Worm (Caenorhabditis elegans) whole organism, young adult: Measurements from ENCODE around the gene rpt-2.

Source experiments
- B0035.1 ChIP-seq: sonication (generic microtip); optimal IDR thresholded peaks from 2 replicates; lab custom pipeline; 2016; ENCODE audit warnings: missing genetic modification characterization, mild to moderate bottlenecking, missing compliant biosample characterization, missing genotype, missing genetic modification reagents
- C17E4.6 ChIP-seq: fragments of 200-800 bp; sonication (Bioruptor generic); IDR thresholded peaks from 2 replicates; pipeline ENCODE4 v1.3.6; 2022; ENCODE audit warnings: missing genetic modification reagents, missing genetic modification characterization, missing compliant biosample characterization
- D2030.7 ChIP-seq: fragments of 200-800 bp; sonication (Bioruptor generic); IDR thresholded peaks from 2 replicates; pipeline ENCODE4 v1.3.6; 2022; ENCODE audit warnings: missing genetic modification reagents, missing genetic modification characterization, missing compliant biosample characterization
- F22D6.2 ChIP-seq: sonication (generic microtip); optimal IDR thresholded peaks from 2 replicates; lab custom pipeline; 2016; ENCODE audit warnings: mild to moderate bottlenecking, missing genetic modification characterization, missing compliant biosample characterization
- F37B4.10 ChIP-seq: fragments of 200-800 bp; sonication (Bioruptor generic); IDR thresholded peaks from 2 replicates; pipeline ENCODE4 v1.3.6; 2022; ENCODE audit warnings: missing genetic modification characterization, missing compliant biosample characterization
- K12H6.12 ChIP-seq: fragments of 200-800 bp; sonication (Bioruptor generic); optimal IDR thresholded peaks from 2 replicates; lab custom pipeline; 2018; ENCODE audit warnings: mild to moderate bottlenecking, missing genetic modification characterization, missing compliant biosample characterization
- Y79H2A.3 ChIP-seq: fragments of 200-800 bp; sonication (Bioruptor generic); conservative IDR thresholded peaks from 2 replicates; pipeline ENCODE4 v1.3.6; 2022; ENCODE audit warnings: missing genetic modification reagents, missing genetic modification characterization, missing compliant biosample characterization
- aptf-2 ChIP-seq: fragments of 200-800 bp; sonication (Bioruptor generic); conservative IDR thresholded peaks from 2 replicates; pipeline ENCODE4 v1.3.6; 2022; ENCODE audit warnings: missing genetic modification reagents, missing genetic modification characterization, missing compliant biosample characterization
- aptf-3 ChIP-seq: fragments of 200-800 bp; sonication (Bioruptor generic); IDR thresholded peaks from 2 replicates; pipeline ENCODE4 v1.3.6; 2022; ENCODE audit warnings: missing genetic modification characterization, missing compliant biosample characterization
- atf-7 ChIP-seq: sonication (generic microtip); optimal IDR thresholded peaks from 2 replicates; lab custom pipeline; 2017; ENCODE audit warnings: mild to moderate bottlenecking, missing genetic modification characterization, missing compliant biosample characterization
- athp-1 ChIP-seq: sonication (generic microtip); optimal IDR thresholded peaks from 2 replicates; lab custom pipeline; 2017; ENCODE audit warnings: mild to moderate bottlenecking, missing genetic modification characterization, missing compliant biosample characterization
- attf-3 ChIP-seq: fragments of 200-800 bp; sonication (Bioruptor generic); conservative IDR thresholded peaks from 2 replicates; pipeline ENCODE4 v1.3.6; 2022; ENCODE audit warnings: missing genetic modification reagents, missing genetic modification characterization, missing compliant biosample characterization
- attf-6 ChIP-seq: fragments of 200-800 bp; sonication (Bioruptor generic); IDR thresholded peaks from 2 replicates; pipeline ENCODE4 v1.3.6; 2022; ENCODE audit warnings: missing genetic modification reagents, missing genetic modification characterization, missing compliant biosample characterization
- chd-7 ChIP-seq: sonication (generic microtip); optimal IDR thresholded peaks from 2 replicates; lab custom pipeline; 2016; ENCODE audit warnings: mild to moderate bottlenecking, missing genetic modification characterization, moderate library complexity, missing compliant biosample characterization
- efl-1 ChIP-seq: fragments of 150-350 bp; optimal IDR thresholded peaks from 2 replicates; lab custom pipeline; 2014; ENCODE audit warnings: missing biosample characterization, missing genetic modification reagents, missing genetic modification characterization
- egrh-3 ChIP-seq: fragments of 200-800 bp; sonication (Bioruptor generic); IDR thresholded peaks from 2 replicates; pipeline ENCODE4 v1.3.6; 2022; ENCODE audit warnings: missing genetic modification reagents, missing genetic modification characterization, missing compliant biosample characterization
- hlh-26 ChIP-seq: fragments of 200-800 bp; sonication (Bioruptor generic); conservative IDR thresholded peaks from 2 replicates; pipeline ENCODE4 v1.3.6; 2022; ENCODE audit warnings: missing genetic modification reagents, missing genetic modification characterization, missing compliant biosample characterization
- hmg-1.2 ChIP-seq: fragments of 200-800 bp; sonication (Bioruptor generic); IDR thresholded peaks from 2 replicates; pipeline ENCODE4 v1.3.6; 2022; ENCODE audit warnings: missing genetic modification reagents, missing genetic modification characterization, missing compliant biosample characterization
- lag-1 ChIP-seq: fragments of 200-800 bp; sonication (Bioruptor generic); IDR thresholded peaks from 2 replicates; pipeline ENCODE4 v1.3.6; 2022; ENCODE audit warnings: missing genetic modification reagents, missing genetic modification characterization, missing compliant biosample characterization
- lin-26 ChIP-seq: fragments of 200-800 bp; sonication (Bioruptor generic); IDR thresholded peaks from 2 replicates; pipeline ENCODE4 v1.3.6; 2022; ENCODE audit warnings: missing genetic modification reagents, missing genetic modification characterization, missing compliant biosample characterization
- lin-54 ChIP-seq: fragments of 200-800 bp; sonication (Bioruptor generic); optimal IDR thresholded peaks from 2 replicates; lab custom pipeline; 2018; ENCODE audit warnings: mild to moderate bottlenecking, missing genetic modification characterization, missing compliant biosample characterization
- lir-1 ChIP-seq: fragments of 200-800 bp; sonication (Bioruptor generic); conservative IDR thresholded peaks from 2 replicates; pipeline ENCODE4 v1.3.6; 2022; ENCODE audit warnings: missing genetic modification reagents, missing genetic modification characterization, missing compliant biosample characterization
- madf-6 ChIP-seq: fragments of 200-800 bp; sonication (Bioruptor generic); IDR thresholded peaks from 2 replicates; pipeline ENCODE4 v1.3.6; 2022; ENCODE audit warnings: missing genetic modification reagents, missing genetic modification characterization, missing compliant biosample characterization
- nfya-2 ChIP-seq: fragments of 200-800 bp; sonication (Bioruptor generic); IDR thresholded peaks from 2 replicates; pipeline ENCODE4 v1.3.6; 2022; ENCODE audit warnings: missing genetic modification reagents, missing genetic modification characterization, missing compliant biosample characterization
- nfyb-1 ChIP-seq: fragments of 200-800 bp; sonication (Bioruptor generic); IDR thresholded peaks from 2 replicates; pipeline ENCODE4 v1.3.6; 2022; ENCODE audit warnings: missing genetic modification reagents, missing genetic modification characterization, missing compliant biosample characterization
- nhr-120 ChIP-seq: fragments of 200-800 bp; sonication (Bioruptor generic); IDR thresholded peaks from 2 replicates; pipeline ENCODE4 v1.3.6; 2022; ENCODE audit warnings: missing genetic modification characterization, missing compliant biosample characterization
- nhr-90 ChIP-seq: sonication (generic microtip); optimal IDR thresholded peaks from 2 replicates; lab custom pipeline; 2016; ENCODE audit warnings: missing genotype, mild to moderate bottlenecking, missing genetic modification characterization, missing compliant biosample characterization
- rcor-1 ChIP-seq: fragments of 200-800 bp; sonication (Bioruptor generic); IDR thresholded peaks from 2 replicates; pipeline ENCODE4 v1.3.6; 2022; ENCODE audit warnings: missing genetic modification reagents, missing genetic modification characterization, missing compliant biosample characterization
- snpc-1.1 ChIP-seq: sonication (generic microtip); optimal IDR thresholded peaks from 2 replicates; lab custom pipeline; 2017; ENCODE audit warnings: missing genetic modification characterization, mild to moderate bottlenecking, missing compliant biosample characterization, antibody characterized with exemption, moderate library complexity, missing genotype, missing genetic modification reagents; ENCODE audit not compliant: insufficient read depth
- unc-130 ChIP-seq: sonication (generic microtip); optimal IDR thresholded peaks from 2 replicates; lab custom pipeline; 2016; ENCODE audit warnings: missing genetic modification reagents, missing genetic modification characterization, missing compliant biosample characterization
- zfh-2 ChIP-seq: fragments of 200-800 bp; sonication (Bioruptor generic); conservative IDR thresholded peaks from 2 replicates; pipeline ENCODE4 v1.3.6; 2022; ENCODE audit warnings: missing genetic modification reagents, missing genetic modification characterization, missing compliant biosample characterization
- ztf-18 ChIP-seq: sonication (generic microtip); optimal IDR thresholded peaks from 2 replicates; lab custom pipeline; 2016; ENCODE audit warnings: missing genotype, mild to moderate bottlenecking, missing genetic modification characterization, missing compliant biosample characterization

The rpt-2 gene

ce11 chrV:6041375-6041774 is 23.9 kb upstream of the rpt-2 start, which contains the start of gene R01B10.2:
TSS of gene R01B10.2 (minus strand) at chrV:6041475.
- TF ChIP-seq attf-6 (no peak), nfya-2 (GFP tag; lab: Robert Waterston, UW) (no peak), B0035.1 (no peak), nhr-90 (tag; lab: Kevin White, UChicago) (no peak), F37B4.10 (GFP tag; lab: Robert Waterston, UW) (no peak), atf-7 (tag; lab: Kevin White, UChicago) (no peak), hlh-26 (GFP tag; lab: Robert Waterston, UW) (no peak), ztf-18 (tag; lab: Kevin White, UChicago) (no peak), lin-54 (GFP tag; lab: Kevin White, UChicago) (no peak)

- TF ChIP-seq aptf-3 (GFP tag; lab: Robert Waterston, UW) (peak; percentile 52; the same call in 1 of the 2 replicates), aptf-2 (GFP tag; lab: Robert Waterston, UW) (peak; percentile 82)
Measured at ce11 chrV:6039911-6040310, 22.4 kb upstream of the rpt-2 start.

- TF ChIP-seq aptf-2 (GFP tag; lab: Robert Waterston, UW) (peak; percentile 97), hmg-1.2 (GFP tag; lab: Robert Waterston, UW) (peak; percentile 74), zfh-2 (GFP tag; lab: Robert Waterston, UW) (0 out of 2 replicates have a peak, but pooled peaks have one; percentile 28), aptf-3 (GFP tag; lab: Robert Waterston, UW) (0 out of 2 replicates have a peak, but pooled peaks have one; percentile 25), lin-26 (0 out of 2 replicates have a peak, but pooled peaks have one; percentile 20)
- TF ChIP-seq, all 124 proteins: peak for 5; not testable (repeated sequence) for 119
Measured at ce11 chrV:6038405-6039151, 21.1 kb upstream of the rpt-2 start, which contains the start of gene F29G9.1. TSS of gene F29G9.1 (plus strand) at chrV:6039101.

- TF ChIP-seq rcor-1 (GFP tag; lab: Robert Waterston, UW) (no peak), aptf-2 (GFP tag; lab: Robert Waterston, UW) (peak; percentile 95), madf-6 (GFP tag; lab: Robert Waterston, UW) (peak; percentile 66; the same call in 1 of the 2 replicates), D2030.7 (GFP tag; lab: Robert Waterston, UW) (no peak), aptf-3 (GFP tag; lab: Robert Waterston, UW) (peak; percentile 69; the same call in 1 of the 2 replicates), lir-1 (no peak), efl-1 (GFP tag; lab: Kevin White, UChicago) (peak; percentile 42), C17E4.6 (no peak)
Measured at ce11 chrV:6036547-6036946, 19.1 kb upstream of the rpt-2 start.

- TF ChIP-seq madf-6 (GFP tag; lab: Robert Waterston, UW) (peak; percentile 45; the same call in 1 of the 2 replicates), chd-7 (no peak), athp-1 (no peak), K12H6.12 (no peak), unc-130 (no peak), nhr-120 (GFP tag; lab: Robert Waterston, UW) (no peak), lag-1 (no peak), snpc-1.1 (tag; lab: Kevin White, UChicago) (no peak), egrh-3 (GFP tag; lab: Robert Waterston, UW) (no peak), F22D6.2 (tag; lab: Kevin White, UChicago) (no peak), aptf-2 (GFP tag; lab: Robert Waterston, UW) (peak; percentile 79; the same call in 1 of the 2 replicates), lir-1 (no peak), nfyb-1 (GFP tag; lab: Robert Waterston, UW) (no peak), attf-3 (GFP tag; lab: Robert Waterston, UW) (no peak), Y79H2A.3 (GFP tag; lab: Robert Waterston, UW) (no peak)
Measured at ce11 chrV:6034714-6035113, 17.2 kb upstream of the rpt-2 start, which contains the start of gene dhs-17. TSS of gene dhs-17 (minus strand) at chrV:6034814.
